Fruit fly (Drosophila melanogaster) S2 (cell line): Measurements from ENCODE around the gene CG15160.

ENCODE experiments used
- CG8478 ChIP-seq: fragments of >200 bp; optimal IDR thresholded peaks from 2 replicates; lab custom pipeline; 2018
- CTCF ChIP-seq, 2 experiments: fragments of >200 bp; optimal IDR thresholded peaks; 2 replicates each; lab custom pipeline; 2018

DNA sequence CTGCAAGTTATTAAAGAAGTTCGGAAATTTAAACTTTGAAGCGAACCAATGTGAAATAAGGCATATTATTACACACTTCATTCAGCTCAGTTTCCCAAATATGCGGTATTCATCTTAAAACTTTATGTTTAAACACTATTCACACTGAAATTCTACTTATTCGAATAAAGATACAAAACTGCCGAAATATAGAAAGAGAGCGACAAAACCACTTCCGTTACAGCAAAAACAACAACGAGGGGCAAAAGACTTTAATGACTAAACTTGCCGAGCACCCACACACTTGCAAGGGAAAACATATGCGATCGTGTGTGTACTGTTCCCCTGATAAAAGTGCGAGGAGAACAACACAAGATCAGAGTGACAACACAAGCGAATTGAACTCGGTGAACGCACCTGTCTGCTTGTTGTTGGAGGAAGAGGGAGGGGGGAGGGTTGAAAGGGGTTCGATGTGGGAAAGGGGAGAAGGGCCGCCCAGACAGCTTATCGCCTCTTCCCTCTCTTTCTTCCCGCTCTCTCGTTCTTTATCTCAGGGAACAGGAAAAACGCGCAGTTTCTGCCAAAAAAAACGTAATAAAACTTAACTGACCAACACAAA lies 29.1 kb upstream of the CG15160 start:
- no peak for TF ChIP-seq CG8478 (lab: Kevin White, UChicago)
- TF ChIP-seq CTCF (optimal IDR thresholded peaks at IDR 0.05; lab: Kevin White, UChicago) = no peak
